Worm (Caenorhabditis elegans): ENCODE data around the gene sri-67.

Gene sri-67

DNA sequence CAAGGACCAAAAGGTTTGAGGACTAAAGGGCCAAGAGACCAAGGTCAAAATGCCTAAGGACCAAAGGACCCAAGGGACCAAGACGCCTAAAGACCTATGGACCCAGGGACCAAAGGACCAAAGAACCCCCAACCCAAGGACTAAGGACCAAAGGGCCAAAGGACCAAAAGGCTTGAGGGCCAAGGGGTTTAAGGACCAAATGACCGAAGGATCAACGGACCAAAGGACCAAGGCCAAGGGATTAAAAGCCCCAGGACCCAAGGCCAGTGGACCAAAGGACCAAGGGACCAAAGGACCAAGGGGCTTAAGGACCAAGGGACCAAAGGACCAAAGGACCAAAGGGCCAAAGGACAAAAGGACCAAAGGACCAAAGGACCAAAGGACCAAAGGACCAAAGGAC, 12.0 kb downstream of the sri-67 start:
- TF ChIP-seq pag-3 (tag; optimal IDR thresholded peaks at IDR 0.05; ENCODE audit: borderline replicate concordance) (peak; percentile 59), ceh-2 (tag; optimal IDR thresholded peaks at IDR 0.05) (no peak), ceh-31 (tag; optimal IDR thresholded peaks at IDR 0.05) (no peak), unc-3 (GFP tag; conservative IDR thresholded peaks at IDR 0.05) (no peak), unc-3 (tag; optimal IDR thresholded peaks at IDR 0.05) (no peak), rnt-1 (tag; optimal IDR thresholded peaks at IDR 0.05) (no peak)

ce11 chrV:20000639-20001038, 12.9 kb downstream of the sri-67 start:
- TF ChIP-seq dve-1 (tag; optimal IDR thresholded peaks at IDR 0.05) (no peak), nhr-11 (tag; optimal IDR thresholded peaks at IDR 0.05) (no peak), ceh-18 (tag; optimal IDR thresholded peaks at IDR 0.05) (no peak), hlh-15 (tag; optimal IDR thresholded peaks at IDR 0.05) (no peak), tbx-2 (tag; optimal IDR thresholded peaks at IDR 0.05) (no peak), nfya-1 (tag; optimal IDR thresholded peaks at IDR 0.05) (no peak), ceh-24 (tag; optimal IDR thresholded peaks at IDR 0.05) (no peak), ceh-22 (tag; optimal IDR thresholded peaks at IDR 0.05) (no peak), hlh-6 (tag; optimal IDR thresholded peaks at IDR 0.05) (no peak), ceh-6 (GFP tag; optimal IDR thresholded peaks at IDR 0.05) (no peak), nhr-232 (tag; optimal IDR thresholded peaks at IDR 0.05) (no peak), hlh-13 (GFP tag; optimal IDR thresholded peaks at IDR 0.05) (no peak), ceh-14 (tag; optimal IDR thresholded peaks at IDR 0.05) (no peak), ref-2 (tag; optimal IDR thresholded peaks at IDR 0.05) (no peak), elt-2 (tag; optimal IDR thresholded peaks at IDR 0.05) (no peak)

DNA sequence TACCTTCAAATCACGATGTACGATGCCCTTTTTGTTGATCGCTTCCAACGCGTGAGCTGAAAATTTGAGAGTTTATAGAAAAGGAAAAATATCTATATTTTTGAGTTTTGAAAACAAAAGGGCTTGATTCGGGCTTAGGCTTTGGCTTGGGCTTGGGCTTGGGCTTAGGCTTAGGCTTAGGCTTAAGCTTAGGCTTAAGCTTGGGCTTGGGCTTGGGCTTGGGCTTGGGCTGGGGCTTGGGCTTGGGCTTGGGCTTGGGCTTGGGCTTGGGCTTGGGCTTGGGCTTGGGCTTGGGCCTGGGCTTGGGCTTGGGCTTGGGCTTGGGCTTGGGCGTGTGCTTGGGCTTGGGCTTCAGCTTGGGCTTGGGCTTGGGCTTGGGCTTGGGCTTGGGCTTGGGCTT, 14.4 kb downstream of the sri-67 start:
- TF ChIP-seq lin-11 (tag; optimal IDR thresholded peaks at IDR 0.05) (no peak), rnt-1 (tag; optimal IDR thresholded peaks at IDR 0.05) (no peak), ceh-2 (tag; optimal IDR thresholded peaks at IDR 0.05) (no peak)

- TF ChIP-seq ceh-19 (GFP tag; optimal IDR thresholded peaks at IDR 0.05) (no peak), ceh-34 (tag; optimal IDR thresholded peaks at IDR 0.05) (no peak), syd-9 (tag; optimal IDR thresholded peaks at IDR 0.05) (no peak), hlh-13 (GFP tag; optimal IDR thresholded peaks at IDR 0.05) (no peak), pros-1 (tag; optimal IDR thresholded peaks at IDR 0.05) (no peak), ceh-9 (tag; optimal IDR thresholded peaks at IDR 0.05) (no peak), gmeb-2 (tag; optimal IDR thresholded peaks at IDR 0.05) (no peak), fkh-6 (tag; optimal IDR thresholded peaks at IDR 0.05) (no peak), nhr-232 (tag; optimal IDR thresholded peaks at IDR 0.05) (no peak), unc-86 (tag; optimal IDR thresholded peaks at IDR 0.05) (no peak), che-1 (tag; optimal IDR thresholded peaks at IDR 0.05) (no peak), elt-2 (tag; optimal IDR thresholded peaks at IDR 0.05) (no peak), rnt-1 (tag; optimal IDR thresholded peaks at IDR 0.05) (no peak), ceh-18 (tag; optimal IDR thresholded peaks at IDR 0.05) (no peak), pqm-1 (tag; optimal IDR thresholded peaks at IDR 0.05) (no peak), fax-1 (tag; optimal IDR thresholded peaks at IDR 0.05) (no peak), mec-3 (tag; optimal IDR thresholded peaks at IDR 0.05; ENCODE audit: borderline replicate concordance) (no peak)
These were observed 16.6 kb downstream of the sri-67 start, which contains the start of gene unc-51 for ce11 chrV:20004385-20004784. TSS of gene unc-51 (minus strand) at chrV:20004485.

- TF ChIP-seq che-1 (tag; optimal IDR thresholded peaks at IDR 0.05), result no peak
- no peak for TF ChIP-seq F13H6.1 (tag; optimal IDR thresholded peaks at IDR 0.05)
- no peak for TF ChIP-seq pat-9 (tag; optimal IDR thresholded peaks at IDR 0.05)
- TF ChIP-seq fkh-6 (tag; optimal IDR thresholded peaks at IDR 0.05), result no peak
- TF ChIP-seq nfya-1 (tag; optimal IDR thresholded peaks at IDR 0.05), result peak; percentile 76
- no peak for TF ChIP-seq C08G9.2 (tag; optimal IDR thresholded peaks at IDR 0.05)
- TF ChIP-seq hlh-8 (tag; optimal IDR thresholded peaks at IDR 0.05), result no peak
- no peak for TF ChIP-seq rnt-1 (tag; optimal IDR thresholded peaks at IDR 0.05)
- peak; percentile 41 for TF ChIP-seq sdc-2 (tag; optimal IDR thresholded peaks at IDR 0.05)
- TF ChIP-seq C38D4.7 (GFP tag; optimal IDR thresholded peaks at IDR 0.05), result no peak
- no peak for TF ChIP-seq dve-1 (tag; optimal IDR thresholded peaks at IDR 0.05)
- no peak for TF ChIP-seq ceh-24 (tag; optimal IDR thresholded peaks at IDR 0.05)
- TF ChIP-seq hlh-30 (tag; optimal IDR thresholded peaks at IDR 0.05; ENCODE audit: insufficient read depth), result peak; percentile 94
- TF ChIP-seq tbx-2 (tag; optimal IDR thresholded peaks at IDR 0.05), result peak; percentile 67
- TF ChIP-seq ceh-31 (tag; optimal IDR thresholded peaks at IDR 0.05), result peak; percentile 82
- peak; percentile 33 for TF ChIP-seq ceh-14 (tag; optimal IDR thresholded peaks at IDR 0.05)
- peak; percentile 97 for TF ChIP-seq ceh-48 (tag; optimal IDR thresholded peaks at IDR 0.05)
- TF ChIP-seq unc-42 (tag; optimal IDR thresholded peaks at IDR 0.05), result peak; percentile 65
- TF ChIP-seq ceh-18 (tag; optimal IDR thresholded peaks at IDR 0.05), result peak; percentile 47
- no peak for TF ChIP-seq ceh-22 (tag; optimal IDR thresholded peaks at IDR 0.05)
- peak; percentile 10 for TF ChIP-seq syd-9 (tag; optimal IDR thresholded peaks at IDR 0.05)
- peak; percentile 73 for TF ChIP-seq unc-55 (GFP tag; optimal IDR thresholded peaks at IDR 0.05)
- no peak for TF ChIP-seq gmeb-2 (tag; optimal IDR thresholded peaks at IDR 0.05)
- TF ChIP-seq hlh-15 (tag; optimal IDR thresholded peaks at IDR 0.05), result no peak
These were observed 17.9 kb downstream of the sri-67 start for ce11 chrV:20005724-20006132.
